Worm (Caenorhabditis elegans): Measurements from ENCODE around the gene nspg-11.

DNA sequence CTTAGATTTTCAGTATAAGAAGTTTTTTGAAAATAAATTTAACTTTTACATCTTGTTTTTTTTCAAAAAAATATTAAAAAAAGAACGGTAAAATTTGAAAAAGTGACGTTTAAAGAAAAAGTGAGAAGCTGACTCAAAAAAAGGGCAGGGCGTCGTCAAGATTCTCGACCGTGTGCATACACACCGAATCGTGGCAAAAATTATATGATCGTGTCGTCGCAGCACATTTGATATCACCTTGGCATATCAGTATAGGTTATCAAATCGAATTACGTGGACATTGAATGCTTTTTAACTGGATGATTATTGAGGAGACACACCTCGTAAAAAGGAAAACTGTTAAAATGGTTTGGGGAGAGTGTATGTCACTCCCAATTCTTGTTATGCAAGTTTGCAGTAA lies 9.1 kb upstream of the nspg-11 start:
- TF ChIP-seq F49E8.2 (tag; optimal IDR thresholded peaks at IDR 0.05; ENCODE audit: insufficient read depth): no peak
- TF ChIP-seq Y95B8A.8 (GFP tag; IDR thresholded peaks at IDR 0.05): no peak
- no peak for TF ChIP-seq madf-6 (GFP tag; IDR thresholded peaks at IDR 0.05)
- TF ChIP-seq lin-54 (GFP tag; optimal IDR thresholded peaks at IDR 0.05): no peak

All from whole organism, young adult.